In genomic region chrX:2041981-2042847, dm6 we compare ENCODE assay signal across 4 fruit fly cellular contexts.
TF ChIP-seq lines count a peak whose summit lies in the region.

Actn (minus strand) TSS chrX:2042311.
usp (minus strand) TSS chrX:2042311.

TF ChIP-seq in whole organism, adult, 20 proteins besides CTCF, POLR2A, EP300 and RAD21 (continued from another document):
- peak; percentile 5 for TF ChIP-seq CG1620 (GFP tag; optimal IDR thresholded peaks at IDR 0.05; lab: Kevin White, UChicago)

TF ChIP-seq in whole organism, embryonic, 481 proteins besides CTCF, POLR2A, EP300 and RAD21 (continued from another document and continues in another):
- TF ChIP-seq zfh2 (GFP tag; optimal IDR thresholded peaks at IDR 0.05; lab: Kevin White, UChicago), result no peak
- no peak for TF ChIP-seq CG10654 (GFP tag; optimal IDR thresholded peaks at IDR 0.05; lab: Kevin White, UChicago)
- no peak; the same call in 1 of the 2 replicates for TF ChIP-seq lmd (GFP tag; IDR thresholded peaks at IDR 0.05; lab: Robert Waterston, UW)
- no peak for TF ChIP-seq Side (GFP tag; optimal IDR thresholded peaks at IDR 0.05; lab: Kevin White, UChicago)
- TF ChIP-seq CG3065 (GFP tag; optimal IDR thresholded peaks at IDR 0.05; lab: Kevin White, UChicago), result no peak
- no peak for TF ChIP-seq kni (GFP tag; optimal IDR thresholded peaks at IDR 0.05; lab: Kevin White, UChicago)
- peak; percentile 3 for TF ChIP-seq CG18599 (GFP tag; optimal IDR thresholded peaks at IDR 0.05; lab: Kevin White, UChicago)
- TF ChIP-seq ranshi (GFP tag; IDR thresholded peaks at IDR 0.05; lab: Robert Waterston, UW), result no peak
- no peak for TF ChIP-seq ro (GFP tag; IDR thresholded peaks at IDR 0.05; lab: Robert Waterston, UW)
- TF ChIP-seq Fer3 (tag; optimal IDR thresholded peaks at IDR 0.05; lab: Kevin White, UChicago), result peak; percentile 20
- no peak for TF ChIP-seq twi (tag; optimal IDR thresholded peaks at IDR 0.05; lab: Kevin White, UChicago)
- TF ChIP-seq CG7963 (GFP tag; IDR thresholded peaks at IDR 0.05; lab: Robert Waterston, UW; ENCODE audit: partially characterized antibody), result no peak
- TF ChIP-seq Blimp-1 (GFP tag; optimal IDR thresholded peaks at IDR 0.05; lab: Kevin White, UChicago), result peak; percentile 18
- TF ChIP-seq da (GFP tag; optimal IDR thresholded peaks at IDR 0.05; lab: Kevin White, UChicago), result no peak
- no peak for TF ChIP-seq CG12942 (GFP tag; optimal IDR thresholded peaks at IDR 0.05; lab: Kevin White, UChicago)
- no peak for TF ChIP-seq dm (GFP tag; optimal IDR thresholded peaks at IDR 0.05; lab: Kevin White, UChicago)
- TF ChIP-seq Lpt (GFP tag; optimal IDR thresholded peaks at IDR 0.05; lab: Kevin White, UChicago), result no peak
- no peak for TF ChIP-seq chm (GFP tag; IDR thresholded peaks at IDR 0.05; lab: Robert Waterston, UW)
- no peak for TF ChIP-seq CG11695 (GFP tag; IDR thresholded peaks at IDR 0.05; lab: Robert Waterston, UW)
- no peak for TF ChIP-seq CG1529 (GFP tag; optimal IDR thresholded peaks at IDR 0.05; lab: Kevin White, UChicago)
- no peak for TF ChIP-seq Jarid2 (GFP tag; optimal IDR thresholded peaks at IDR 0.05; lab: Kevin White, UChicago)
- TF ChIP-seq HmgD (GFP tag; optimal IDR thresholded peaks at IDR 0.05; lab: Kevin White, UChicago), result no peak
- TF ChIP-seq CG15696 (tag; optimal IDR thresholded peaks at IDR 0.05; lab: Kevin White, UChicago), result peak; percentile 23
- no peak for TF ChIP-seq Awh (GFP tag; IDR thresholded peaks at IDR 0.05; lab: Robert Waterston, UW)
- no peak for TF ChIP-seq CG8359 (GFP tag; optimal IDR thresholded peaks at IDR 0.05; lab: Kevin White, UChicago; ENCODE audit: borderline replicate concordance)
- peak; percentile 16; the same call in 1 of the 2 replicates for TF ChIP-seq CG9932 (GFP tag; IDR thresholded peaks at IDR 0.05; lab: Robert Waterston, UW)
- TF ChIP-seq exex (tag; optimal IDR thresholded peaks at IDR 0.05; lab: Kevin White, UChicago), result peak; percentile 92
- TF ChIP-seq usp (GFP tag; optimal IDR thresholded peaks at IDR 0.05; lab: Kevin White, UChicago), result no peak
- no peak for TF ChIP-seq CG2129 (GFP tag; IDR thresholded peaks at IDR 0.05; lab: Robert Waterston, UW; ENCODE audit: partially characterized antibody)
- TF ChIP-seq CG14050 (GFP tag; IDR thresholded peaks at IDR 0.05; lab: Robert Waterston, UW), result no peak
- no peak for TF ChIP-seq vfl (GFP tag; optimal IDR thresholded peaks at IDR 0.05; lab: Kevin White, UChicago)
- TF ChIP-seq Sox100B (GFP tag; optimal IDR thresholded peaks at IDR 0.05; lab: Kevin White, UChicago), result no peak
- TF ChIP-seq CG18011 (GFP tag; optimal IDR thresholded peaks at IDR 0.05; lab: Kevin White, UChicago), result no peak
- TF ChIP-seq CG8281 (tag; optimal IDR thresholded peaks at IDR 0.05; lab: Kevin White, UChicago), result no peak
- no peak for TF ChIP-seq H15 (GFP tag; IDR thresholded peaks at IDR 0.05; lab: Robert Waterston, UW)
- TF ChIP-seq nerfin-1 (tag; optimal IDR thresholded peaks at IDR 0.05; lab: Kevin White, UChicago), result no peak
- no peak for TF ChIP-seq HLH54F (GFP tag; optimal IDR thresholded peaks at IDR 0.05; lab: Kevin White, UChicago)
- TF ChIP-seq CG6654 (GFP tag; optimal IDR thresholded peaks at IDR 0.05; lab: Kevin White, UChicago), result no peak
- TF ChIP-seq CG2875 (GFP tag; optimal IDR thresholded peaks at IDR 0.05; lab: Kevin White, UChicago), result no peak
- no peak for TF ChIP-seq jing (GFP tag; optimal IDR thresholded peaks at IDR 0.05; lab: Kevin White, UChicago)
- no peak for TF ChIP-seq ERR (GFP tag; optimal IDR thresholded peaks at IDR 0.05; lab: Kevin White, UChicago)
- no peak for TF ChIP-seq croc (GFP tag; conservative IDR thresholded peaks at IDR 0.05; lab: Robert Waterston, UW)
- no peak for TF ChIP-seq en (GFP tag; optimal IDR thresholded peaks at IDR 0.05; lab: Kevin White, UChicago)
- TF ChIP-seq CG33557 (GFP tag; optimal IDR thresholded peaks at IDR 0.05; lab: Kevin White, UChicago), result no peak
- no peak for TF ChIP-seq CG31224 (GFP tag; IDR thresholded peaks at IDR 0.05; lab: Robert Waterston, UW)

TF ChIP-seq in whole organism, prepupa, 60 proteins besides CTCF, POLR2A, EP300 and RAD21 (continued from another document):
- TF ChIP-seq CG6808 (GFP tag; optimal IDR thresholded peaks at IDR 0.05; lab: Kevin White, UChicago) (no peak), CG11294 (GFP tag; IDR thresholded peaks at IDR 0.05; lab: Robert Waterston, UW) (no peak), Hr39 (GFP tag; optimal IDR thresholded peaks at IDR 0.05; lab: Kevin White, UChicago) (peak; percentile 8), CG8632 (GFP tag; optimal IDR thresholded peaks at IDR 0.05; lab: Kevin White, UChicago) (no peak), ss (GFP tag; optimal IDR thresholded peaks at IDR 0.05; lab: Kevin White, UChicago) (peak; percentile 11 to 63), Lpt (GFP tag; optimal IDR thresholded peaks at IDR 0.05; lab: Kevin White, UChicago) (no peak), topi (GFP tag; optimal IDR thresholded peaks at IDR 0.05; lab: Kevin White, UChicago) (peak; percentile 32), OdsH (GFP tag; optimal IDR thresholded peaks at IDR 0.05; lab: Kevin White, UChicago) (peak; percentile 38), pdm3 (GFP tag; optimal IDR thresholded peaks at IDR 0.05; lab: Kevin White, UChicago) (peak; percentile 44), CG10669 (GFP tag; optimal IDR thresholded peaks at IDR 0.05; lab: Kevin White, UChicago) (no peak), CG11762 (GFP tag; optimal IDR thresholded peaks at IDR 0.05; lab: Kevin White, UChicago; ENCODE audit: insufficient read depth) (no peak), Sox14 (GFP tag; optimal IDR thresholded peaks at IDR 0.05; lab: Kevin White, UChicago) (peak; percentile 64), salr (GFP tag; optimal IDR thresholded peaks at IDR 0.05; lab: Kevin White, UChicago) (no peak), Ets96B (tag; optimal IDR thresholded peaks at IDR 0.05; lab: Kevin White, UChicago) (peak; percentile 6), svp (GFP tag; lab: Kevin White, UChicago) (peak; percentile 80), fkh (GFP tag; optimal IDR thresholded peaks at IDR 0.05; lab: Kevin White, UChicago) (peak; percentile 11), CG6163 (GFP tag; IDR thresholded peaks at IDR 0.05; lab: Robert Waterston, UW) (peak; percentile 43; the same call in 1 of the 3 replicates), CG8119 (GFP tag; IDR thresholded peaks at IDR 0.05; lab: Robert Waterston, UW) (no peak), lz (GFP tag; optimal IDR thresholded peaks at IDR 0.05; lab: Kevin White, UChicago) (peak; percentile 32), dac (GFP tag; optimal IDR thresholded peaks at IDR 0.05; lab: Kevin White, UChicago) (no peak), CG15336 (GFP tag; IDR thresholded peaks at IDR 0.05; lab: Robert Waterston, UW) (peak; percentile 54), Gug (GFP tag; IDR thresholded peaks at IDR 0.05; lab: Robert Waterston, UW) (no peak), CG9139 (GFP tag; optimal IDR thresholded peaks at IDR 0.05; lab: Kevin White, UChicago) (no peak), CG7368 (GFP tag; optimal IDR thresholded peaks at IDR 0.05; lab: Kevin White, UChicago) (no peak), CG31627 (GFP tag; optimal IDR thresholded peaks at IDR 0.05; lab: Kevin White, UChicago) (peak; percentile 40), CG32006 (GFP tag; optimal IDR thresholded peaks at IDR 0.05; lab: Kevin White, UChicago) (peak; percentile 24), fd85E (GFP tag; optimal IDR thresholded peaks at IDR 0.05; lab: Kevin White, UChicago) (peak; percentile 4), acj6 (GFP tag; optimal IDR thresholded peaks at IDR 0.05; lab: Kevin White, UChicago) (peak; percentile 12), fd59A (GFP tag; optimal IDR thresholded peaks at IDR 0.05; lab: Kevin White, UChicago) (no peak), CG6854 (GFP tag; optimal IDR thresholded peaks at IDR 0.05; lab: Kevin White, UChicago) (peak; percentile 63), Met (GFP tag; optimal IDR thresholded peaks at IDR 0.05; lab: Kevin White, UChicago) (peak; percentile 42), Ets21C (GFP tag; optimal IDR thresholded peaks at IDR 0.05; lab: Kevin White, UChicago) (no peak), Hr38 (GFP tag; optimal IDR thresholded peaks at IDR 0.05; lab: Kevin White, UChicago) (no peak), Hr4 (GFP tag; optimal IDR thresholded peaks at IDR 0.05; lab: Kevin White, UChicago) (peak; percentile 46), Smox (GFP tag; optimal IDR thresholded peaks at IDR 0.05; lab: Kevin White, UChicago) (peak; percentile 45), Sox102F (GFP tag; optimal IDR thresholded peaks at IDR 0.05; lab: Kevin White, UChicago) (peak; percentile 50), CG6792 (GFP tag; optimal IDR thresholded peaks at IDR 0.05; lab: Kevin White, UChicago) (peak; percentile 21), Sox15 (GFP tag; optimal IDR thresholded peaks at IDR 0.05; lab: Kevin White, UChicago) (no peak), CG11902 (GFP tag; optimal IDR thresholded peaks at IDR 0.05; lab: Kevin White, UChicago) (no peak), dsx (GFP tag; optimal IDR thresholded peaks at IDR 0.05; lab: Kevin White, UChicago; ENCODE audit: poor library complexity, severe bottlenecking) (peak; percentile 96), vri (GFP tag; optimal IDR thresholded peaks at IDR 0.05; lab: Kevin White, UChicago) (peak; percentile 19)

TF ChIP-seq in whole organism, wandering third instar larva, 38 proteins besides CTCF, POLR2A, EP300 and RAD21 (continued from another document):
- no peak for TF ChIP-seq jim (GFP tag; optimal IDR thresholded peaks at IDR 0.05; lab: Kevin White, UChicago)
- no peak for TF ChIP-seq CG9705 (GFP tag; optimal IDR thresholded peaks at IDR 0.05; lab: Kevin White, UChicago)
- TF ChIP-seq sage (GFP tag; optimal IDR thresholded peaks at IDR 0.05; lab: Kevin White, UChicago), result peak; percentile 28
- TF ChIP-seq rgr (GFP tag; optimal IDR thresholded peaks at IDR 0.05; lab: Kevin White, UChicago), result no peak
- no peak for TF ChIP-seq Dif (GFP tag; optimal IDR thresholded peaks at IDR 0.05; lab: Kevin White, UChicago; ENCODE audit: partially characterized antibody)
- TF ChIP-seq N (GFP tag; optimal IDR thresholded peaks at IDR 0.05; lab: Kevin White, UChicago), result peak; percentile 98
- no peak for TF ChIP-seq Hr83 (GFP tag; optimal IDR thresholded peaks at IDR 0.05; lab: Kevin White, UChicago; ENCODE audit: poor library complexity, severe bottlenecking)
- TF ChIP-seq Hnf4 (GFP tag; optimal IDR thresholded peaks at IDR 0.05; lab: Kevin White, UChicago), result no peak
- no peak for TF ChIP-seq pan (optimal IDR thresholded peaks at IDR 0.05; lab: Kevin White, UChicago)
- no peak for TF ChIP-seq CrebA (GFP tag; optimal IDR thresholded peaks at IDR 0.05; lab: Kevin White, UChicago; ENCODE audit: borderline replicate concordance)
- TF ChIP-seq brk (GFP tag; optimal IDR thresholded peaks at IDR 0.05; lab: Kevin White, UChicago), result no peak
- TF ChIP-seq OdsH (GFP tag; optimal IDR thresholded peaks at IDR 0.05; lab: Kevin White, UChicago), result no peak
- TF ChIP-seq Vsx2 (GFP tag; optimal IDR thresholded peaks at IDR 0.05; lab: Kevin White, UChicago; ENCODE audit: partially characterized antibody), result no peak
